Fruit fly (Drosophila melanogaster) whole organism, wandering third instar larva: ENCODE measurements around the gene CG32695.

ENCODE experiments used
- br ChIP-seq: fragments of 200-800 bp; sonication (Bioruptor generic); optimal IDR thresholded peaks from 2 replicates; lab custom pipeline; 2016; ENCODE audit warnings: missing biosample characterization, missing genetic modification characterization
- fru ChIP-seq: fragments of 200-800 bp; sonication (Bioruptor generic); optimal IDR thresholded peaks from 3 replicates; lab custom pipeline; 2016; ENCODE audit warnings: missing biosample characterization, mild to moderate bottlenecking, missing genetic modification characterization
- usp ChIP-seq: fragments of >200 bp; optimal IDR thresholded peaks from 2 replicates; lab custom pipeline; 2017; ENCODE audit warnings: missing biosample characterization, missing genetic modification characterization
- woc ChIP-seq: sonication (Bioruptor generic); optimal IDR thresholded peaks from 2 replicates; lab custom pipeline; 2016; ENCODE audit warnings: missing biosample characterization, mild to moderate bottlenecking, missing genetic modification characterization

DNA sequence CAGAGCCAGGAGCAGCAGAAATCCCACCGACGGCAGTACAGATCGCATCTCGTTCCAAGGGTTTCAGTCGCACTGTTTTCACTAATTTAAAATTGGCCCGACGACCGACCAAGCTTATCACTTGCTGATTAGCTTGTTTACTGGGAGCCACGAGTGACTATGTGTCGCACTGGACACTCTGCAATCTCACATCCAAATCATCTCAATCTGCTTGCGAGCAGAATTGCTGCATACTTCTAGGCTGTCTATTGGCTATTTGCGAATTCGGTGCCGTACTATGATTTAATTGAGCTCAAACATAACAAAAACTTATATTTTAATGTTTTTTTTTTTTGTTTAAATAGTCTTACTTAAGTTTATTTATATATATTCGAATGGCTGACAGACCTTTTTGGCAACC lies at the start of gene CG32695:
- TF ChIP-seq fru (GFP tag; lab: Kevin White, UChicago), result no peak
- TF ChIP-seq br (GFP tag; lab: Kevin White, UChicago), result no peak
- no peak for TF ChIP-seq woc (GFP tag; lab: Kevin White, UChicago)
- TF ChIP-seq usp (GFP tag; lab: Kevin White, UChicago), result no peak
